Fruit fly (Drosophila melanogaster) whole organism, adult: ENCODE measurements around the gene CG32095.

Experiments used
- CG11617 ChIP-seq: fragments of 200-800 bp; sonication (Bioruptor generic); optimal IDR thresholded peaks from 2 replicates; lab custom pipeline; 2017; ENCODE audit warnings: mild to moderate bottlenecking, missing biosample characterization, missing genetic modification reagents, missing genetic modification characterization
- CG12768 ChIP-seq: fragments of 200-800 bp; sonication (Bioruptor generic); optimal IDR thresholded peaks from 2 replicates; lab custom pipeline; 2017; ENCODE audit warnings: missing biosample characterization, missing genetic modification characterization, mild to moderate bottlenecking, moderate library complexity, missing genetic modification reagents
- CG33017 ChIP-seq: fragments of 200-800 bp; sonication (Bioruptor generic); optimal IDR thresholded peaks from 2 replicates; lab custom pipeline; 2018; ENCODE audit warnings: missing biosample characterization, mild to moderate bottlenecking, missing genetic modification characterization, moderate library complexity
- Crg-1 ChIP-seq: fragments of 200-800 bp; sonication (Bioruptor generic); optimal IDR thresholded peaks from 2 replicates; lab custom pipeline; 2016; ENCODE audit warnings: missing biosample characterization, missing genetic modification characterization
- Mnt ChIP-seq: fragments of 200-800 bp; sonication (Bioruptor generic); optimal IDR thresholded peaks from 2 replicates; lab custom pipeline; 2016; ENCODE audit warnings: missing biosample characterization, mild to moderate bottlenecking, missing genetic modification characterization
- cic ChIP-seq: fragments of 200-800 bp; sonication (Bioruptor generic); optimal IDR thresholded peaks from 2 replicates; lab custom pipeline; 2017; ENCODE audit warnings: missing biosample characterization, mild to moderate bottlenecking, missing genetic modification characterization, moderate library complexity
- cnc ChIP-seq, 2 experiments: fragments of >200 bp; optimal IDR thresholded peaks; 2 replicates each; lab custom pipeline; 2017
- kay ChIP-seq: fragments of 200-800 bp; sonication (Bioruptor generic); peaks from one replicate; lab custom pipeline; 2016; ENCODE audit warnings: missing biosample characterization, missing genetic modification characterization, borderline replicate concordance
- ovo ChIP-seq: fragments of 200-800 bp; sonication (Bioruptor generic); optimal IDR thresholded peaks from 2 replicates; lab custom pipeline; 2016; ENCODE audit warnings: missing biosample characterization, missing genetic modification characterization
- pad ChIP-seq: fragments of 200-800 bp; sonication (Bioruptor generic); optimal IDR thresholded peaks from 3 replicates; lab custom pipeline; 2017; ENCODE audit warnings: missing biosample characterization, missing genetic modification characterization, mild to moderate bottlenecking, moderate library complexity, missing genetic modification reagents
- toe ChIP-seq: fragments of 200-800 bp; sonication (Bioruptor generic); optimal IDR thresholded peaks from 2 replicates; lab custom pipeline; 2016; ENCODE audit warnings: missing biosample characterization, missing genetic modification characterization

- TF ChIP-seq pad (GFP tag; lab: Kevin White, UChicago) (no peak), kay (GFP tag; lab: Kevin White, UChicago) (no peak), cic (no peak), CG33017 (tag; lab: Kevin White, UChicago) (no peak), CG11617 (no peak), Crg-1 (no peak), toe (no peak), Mnt (GFP tag; lab: Kevin White, UChicago) (no peak), cnc (optimal IDR thresholded peaks at IDR 0.05; lab: Kevin White, UChicago) (no peak), ovo (GFP tag; lab: Kevin White, UChicago) (no peak), CG12768 (GFP tag; lab: Kevin White, UChicago) (no peak)
Observed at dm6 chr3L:11828730-11829129, 3.2 kb upstream of the CG32095 start, which contains the start of gene CG7264.
